Worm (Caenorhabditis elegans) whole organism, midembryonic: ENCODE measurements around the gene gcy-7.

Source experiments
- T22C8.4 ChIP-seq: fragments of 200-800 bp; sonication (Bioruptor generic); IDR thresholded peaks from 2 replicates; pipeline ENCODE4 v1.3.6; 2022; ENCODE audit warnings: missing genetic modification characterization, missing compliant biosample characterization
- flt-1 ChIP-seq: fragments of 200-800 bp; sonication (Bioruptor generic); IDR thresholded peaks from 2 replicates; pipeline ENCODE4 v1.3.6; 2022; ENCODE audit warnings: missing genetic modification characterization, missing compliant biosample characterization
- klf-2 ChIP-seq: fragments of 200-800 bp; sonication (Bioruptor generic); conservative IDR thresholded peaks from 2 replicates; pipeline ENCODE4 v1.3.6; 2022; ENCODE audit warnings: missing genetic modification reagents, missing genetic modification characterization, missing compliant biosample characterization
- med-1 ChIP-seq: sonication (generic microtip); optimal IDR thresholded peaks from 2 replicates; lab custom pipeline; 2017; ENCODE audit warnings: missing genetic modification characterization, mild to moderate bottlenecking, missing compliant biosample characterization, antibody characterized with exemption, missing genetic modification reagents; ENCODE audit not compliant: insufficient read depth
- ref-1 ChIP-seq: fragments of 200-800 bp; sonication (Bioruptor generic); conservative IDR thresholded peaks from 2 replicates; pipeline ENCODE4 v1.3.6; 2022; ENCODE audit warnings: missing genetic modification reagents, missing genetic modification characterization, missing compliant biosample characterization
- tab-1 ChIP-seq: fragments of 200-800 bp; sonication (Bioruptor generic); IDR thresholded peaks from 2 replicates; pipeline ENCODE4 v1.3.6; 2022; ENCODE audit warnings: missing genetic modification characterization, missing compliant biosample characterization
- ztf-23 ChIP-seq: fragments of 200-800 bp; sonication (Bioruptor generic); IDR thresholded peaks from 2 replicates; pipeline ENCODE4 v1.3.6; 2022; ENCODE audit warnings: missing genetic modification reagents, missing genetic modification characterization, missing compliant biosample characterization
- ztf-29 ChIP-seq: fragments of 200-800 bp; sonication (Bioruptor generic); IDR thresholded peaks from 2 replicates; pipeline ENCODE4 v1.3.6; 2022; ENCODE audit warnings: missing genetic modification reagents, missing genetic modification characterization, missing compliant biosample characterization

- TF ChIP-seq tab-1 (GFP tag; lab: Robert Waterston, UW) (no peak), ztf-23 (no peak), ref-1 (GFP tag; lab: Robert Waterston, UW) (no peak), ztf-29 (GFP tag; lab: Robert Waterston, UW) (no peak), med-1 (no peak), klf-2 (no peak), flt-1 (no peak), T22C8.4 (GFP tag; lab: Robert Waterston, UW) (no peak)
Observed at ce11 chrV:8345436-8345835, 41.7 kb upstream of the gcy-7 start, which contains the start of gene C08D8.1.
